Worm (Caenorhabditis elegans) whole organism, young adult: Measurements from ENCODE around the gene math-33.
A peak's percentile ranks its signal among the peaks of the same experiment; 100 is the strongest.

Experiments
- C06A6.2 ChIP-seq: fragments of 200-800 bp; sonication (Bioruptor generic); conservative IDR thresholded peaks from 2 replicates; pipeline ENCODE4 v1.3.6; 2022; ENCODE audit warnings: missing genetic modification characterization, missing compliant biosample characterization
- D2030.7 ChIP-seq: fragments of 200-800 bp; sonication (Bioruptor generic); IDR thresholded peaks from 2 replicates; pipeline ENCODE4 v1.3.6; 2022; ENCODE audit warnings: missing genetic modification reagents, missing genetic modification characterization, missing compliant biosample characterization
- F37B4.10 ChIP-seq: fragments of 200-800 bp; sonication (Bioruptor generic); IDR thresholded peaks from 2 replicates; pipeline ENCODE4 v1.3.6; 2022; ENCODE audit warnings: missing genetic modification characterization, missing compliant biosample characterization
- F57A8.1 ChIP-seq: fragments of 200-800 bp; sonication (Bioruptor generic); optimal IDR thresholded peaks from 2 replicates; lab custom pipeline; 2018; ENCODE audit warnings: mild to moderate bottlenecking, missing genetic modification characterization, moderate library complexity, missing compliant biosample characterization
- T07F8.4 ChIP-seq: sonication (generic microtip); optimal IDR thresholded peaks from 2 replicates; lab custom pipeline; 2016; ENCODE audit warnings: mild to moderate bottlenecking, missing genetic modification characterization, moderate library complexity, missing compliant biosample characterization
- T26A5.8 ChIP-seq: sonication (generic microtip); optimal IDR thresholded peaks from 2 replicates; lab custom pipeline; 2016; ENCODE audit warnings: missing genetic modification characterization, missing compliant biosample characterization
- Y56A3A.18 ChIP-seq: fragments of 200-800 bp; sonication (Bioruptor generic); IDR thresholded peaks from 2 replicates; pipeline ENCODE4 v1.3.6; 2022; ENCODE audit warnings: missing genetic modification reagents, missing genetic modification characterization, missing compliant biosample characterization
- ama-1 ChIP-seq, 3 experiments: fragments of 150-350 bp in 1 of 3; sonication (generic microtip) in 2 of 3; optimal IDR thresholded peaks; 2 replicates each; lab custom pipeline; 2014 to 2018; ENCODE audit warnings: missing biosample characterization in 2 of 3, missing genetic modification characterization in 2 of 3, missing genetic modification reagents in 2 of 3
- aptf-3 ChIP-seq: fragments of 200-800 bp; sonication (Bioruptor generic); IDR thresholded peaks from 2 replicates; pipeline ENCODE4 v1.3.6; 2022; ENCODE audit warnings: missing genetic modification characterization, missing compliant biosample characterization
- atf-7 ChIP-seq: sonication (generic microtip); optimal IDR thresholded peaks from 2 replicates; lab custom pipeline; 2017; ENCODE audit warnings: mild to moderate bottlenecking, missing genetic modification characterization, missing compliant biosample characterization
- athp-1 ChIP-seq: sonication (generic microtip); optimal IDR thresholded peaks from 2 replicates; lab custom pipeline; 2017; ENCODE audit warnings: mild to moderate bottlenecking, missing genetic modification characterization, missing compliant biosample characterization
- attf-6 ChIP-seq: fragments of 200-800 bp; sonication (Bioruptor generic); IDR thresholded peaks from 2 replicates; pipeline ENCODE4 v1.3.6; 2022; ENCODE audit warnings: missing genetic modification reagents, missing genetic modification characterization, missing compliant biosample characterization
- ccch-3 ChIP-seq: fragments of 200-800 bp; sonication (Bioruptor generic); optimal IDR thresholded peaks from 2 replicates; lab custom pipeline; 2018; ENCODE audit warnings: mild to moderate bottlenecking, missing genetic modification characterization, missing compliant biosample characterization
- cebp-1 ChIP-seq, 2 experiments: fragments of 200-800 bp in 1 of 2; sonication (Bioruptor generic) in 1 of 2; sonication (generic microtip) in 1 of 2; IDR thresholded peaks in 1 of 2; optimal IDR thresholded peaks in 1 of 2; 2 replicates each; pipeline versions ENCODE4 v1.3.6 to Lab custom; 2017 to 2022; ENCODE audit warnings: missing compliant biosample characterization in 2 of 2, missing genetic modification characterization in 2 of 2, mild to moderate bottlenecking in 1 of 2, missing genetic modification reagents in 1 of 2, moderate library complexity in 1 of 2
- ceh-58 ChIP-seq: fragments of 200-800 bp; sonication (Bioruptor generic); IDR thresholded peaks from 2 replicates; pipeline ENCODE4 v1.3.6; 2022; ENCODE audit warnings: missing genetic modification characterization, missing compliant biosample characterization
- ceh-91 ChIP-seq: fragments of 200-800 bp; sonication (Bioruptor generic); IDR thresholded peaks from 2 replicates; pipeline ENCODE4 v1.3.6; 2022; ENCODE audit warnings: missing genetic modification reagents, missing genetic modification characterization, missing compliant biosample characterization
- chd-7 ChIP-seq: sonication (generic microtip); optimal IDR thresholded peaks from 2 replicates; lab custom pipeline; 2016; ENCODE audit warnings: mild to moderate bottlenecking, missing genetic modification characterization, moderate library complexity, missing compliant biosample characterization
- die-1 ChIP-seq: sonication (generic microtip); optimal IDR thresholded peaks from 2 replicates; lab custom pipeline; 2016; ENCODE audit warnings: missing genotype, mild to moderate bottlenecking, missing genetic modification characterization, missing compliant biosample characterization
- dpff-1 ChIP-seq: sonication (generic microtip); optimal IDR thresholded peaks from 2 replicates; lab custom pipeline; 2017; ENCODE audit warnings: mild to moderate bottlenecking, missing genetic modification characterization, missing compliant biosample characterization
- dpl-1 ChIP-seq: fragments of 150-350 bp; optimal IDR thresholded peaks from 2 replicates; lab custom pipeline; 2014; ENCODE audit warnings: missing biosample characterization, missing genetic modification reagents, missing genetic modification characterization
- egl-18 ChIP-seq: fragments of 200-800 bp; sonication (Bioruptor generic); IDR thresholded peaks from 2 replicates; pipeline ENCODE4 v1.3.6; 2022; ENCODE audit warnings: missing genetic modification reagents, missing genetic modification characterization, missing compliant biosample characterization
- ekl-4 ChIP-seq: fragments of 200-800 bp; sonication (Bioruptor generic); IDR thresholded peaks from 2 replicates; pipeline ENCODE4 v1.3.6; 2022; ENCODE audit warnings: missing genetic modification reagents, missing genetic modification characterization, missing compliant biosample characterization
- ets-4 ChIP-seq: fragments of 200-800 bp; sonication (Bioruptor generic); optimal IDR thresholded peaks from 2 replicates; lab custom pipeline; 2018; ENCODE audit warnings: mild to moderate bottlenecking, missing genetic modification characterization, missing compliant biosample characterization
- him-1 ChIP-seq: sonication (generic microtip); optimal IDR thresholded peaks from 2 replicates; lab custom pipeline; 2016; ENCODE audit warnings: missing genotype, missing genetic modification reagents, missing genetic modification characterization, missing compliant biosample characterization
- hmg-20 ChIP-seq: fragments of 200-800 bp; sonication (Bioruptor generic); IDR thresholded peaks from 2 replicates; pipeline ENCODE4 v1.3.6; 2022; ENCODE audit warnings: missing genetic modification reagents, missing genetic modification characterization, missing compliant biosample characterization
- lag-1 ChIP-seq: fragments of 200-800 bp; sonication (Bioruptor generic); IDR thresholded peaks from 2 replicates; pipeline ENCODE4 v1.3.6; 2022; ENCODE audit warnings: missing genetic modification reagents, missing genetic modification characterization, missing compliant biosample characterization
- let-526 ChIP-seq: fragments of 200-800 bp; sonication (Bioruptor generic); IDR thresholded peaks from 2 replicates; pipeline ENCODE4 v1.3.6; 2022; ENCODE audit warnings: missing genetic modification reagents, missing genetic modification characterization, missing compliant biosample characterization
- lin-26 ChIP-seq: fragments of 200-800 bp; sonication (Bioruptor generic); IDR thresholded peaks from 2 replicates; pipeline ENCODE4 v1.3.6; 2022; ENCODE audit warnings: missing genetic modification reagents, missing genetic modification characterization, missing compliant biosample characterization
- lir-1 ChIP-seq: fragments of 200-800 bp; sonication (Bioruptor generic); conservative IDR thresholded peaks from 2 replicates; pipeline ENCODE4 v1.3.6; 2022; ENCODE audit warnings: missing genetic modification reagents, missing genetic modification characterization, missing compliant biosample characterization
- lsl-1 ChIP-seq: fragments of 200-800 bp; sonication (Bioruptor generic); optimal IDR thresholded peaks from 2 replicates; lab custom pipeline; 2018; ENCODE audit warnings: mild to moderate bottlenecking, missing genetic modification characterization, moderate library complexity, missing compliant biosample characterization
- pha-4 ChIP-seq: fragments of 150-350 bp; sonication (generic microtip); optimal IDR thresholded peaks from 2 replicates; lab custom pipeline; 2014; ENCODE audit warnings: missing biosample characterization, missing genetic modification reagents, missing genetic modification characterization
- rec-8 ChIP-seq, 2 experiments: sonication (generic microtip); optimal IDR thresholded peaks; 2 replicates each; lab custom pipeline; 2016; ENCODE audit warnings: mild to moderate bottlenecking in 2 of 2, missing genetic modification characterization in 2 of 2, missing genetic modification reagents in 2 of 2, missing genotype in 2 of 2, missing biosample characterization in 1 of 2, missing compliant biosample characterization in 1 of 2, moderate library complexity in 1 of 2
- rpc-1 ChIP-seq, 2 experiments: fragments of 150-350 bp in 1 of 2; sonication (generic microtip) in 1 of 2; optimal IDR thresholded peaks; 2 replicates each; lab custom pipeline; 2014 to 2018; ENCODE audit warnings: missing biosample characterization in 1 of 2, missing genetic modification characterization in 1 of 2, missing genetic modification reagents in 1 of 2, missing genotype in 1 of 2
- sdz-38 ChIP-seq: sonication (generic microtip); optimal IDR thresholded peaks from 2 replicates; lab custom pipeline; 2016; ENCODE audit warnings: missing genotype, missing genetic modification characterization, missing compliant biosample characterization
- sea-2 ChIP-seq: fragments of 200-800 bp; sonication (Bioruptor generic); IDR thresholded peaks from 2 replicates; pipeline ENCODE4 v1.3.6; 2022; ENCODE audit warnings: missing genetic modification characterization, missing compliant biosample characterization
- snpc-1.1 ChIP-seq: sonication (generic microtip); optimal IDR thresholded peaks from 2 replicates; lab custom pipeline; 2017; ENCODE audit warnings: missing genetic modification characterization, mild to moderate bottlenecking, missing compliant biosample characterization, antibody characterized with exemption, moderate library complexity, missing genotype, missing genetic modification reagents; ENCODE audit not compliant: insufficient read depth
- snpc-4 ChIP-seq, 5 experiments: fragments of 150-350 bp in 1 of 5; sonication (generic microtip) in 4 of 5; optimal IDR thresholded peaks; 2 replicates each; lab custom pipeline; 2014 to 2018; ENCODE audit warnings: missing genetic modification characterization in 5 of 5, missing biosample characterization in 3 of 5, antibody characterized with exemption in 2 of 5, mild to moderate bottlenecking in 2 of 5, missing compliant biosample characterization in 2 of 5, missing genotype in 2 of 5, moderate library complexity in 2 of 5, missing genetic modification reagents in 1 of 5
- somi-1 ChIP-seq: fragments of 200-800 bp; sonication (Bioruptor generic); optimal IDR thresholded peaks from 2 replicates; lab custom pipeline; 2018; ENCODE audit warnings: mild to moderate bottlenecking, missing genetic modification characterization, missing compliant biosample characterization
- sptf-2 ChIP-seq: fragments of 200-800 bp; sonication (Bioruptor generic); optimal IDR thresholded peaks from 2 replicates; lab custom pipeline; 2018; ENCODE audit warnings: mild to moderate bottlenecking, missing genetic modification characterization, missing compliant biosample characterization
- tbp1 ChIP-seq: fragments of 200-800 bp; sonication (Bioruptor generic); optimal IDR thresholded peaks from 2 replicates; lab custom pipeline; 2018; ENCODE audit warnings: mild to moderate bottlenecking, missing genetic modification characterization, missing compliant biosample characterization
- unc-130 ChIP-seq: sonication (generic microtip); optimal IDR thresholded peaks from 2 replicates; lab custom pipeline; 2016; ENCODE audit warnings: missing genetic modification reagents, missing genetic modification characterization, missing compliant biosample characterization
- xnd-1 ChIP-seq: sonication (generic microtip); optimal IDR thresholded peaks from 2 replicates; lab custom pipeline; 2016; ENCODE audit warnings: missing genotype, missing genetic modification reagents, missing genetic modification characterization, missing compliant biosample characterization
- zim-3 ChIP-seq: sonication (generic microtip); optimal IDR thresholded peaks from 2 replicates; lab custom pipeline; 2017; ENCODE audit warnings: mild to moderate bottlenecking, missing genetic modification characterization, moderate library complexity, missing compliant biosample characterization
- ztf-18 ChIP-seq: sonication (generic microtip); optimal IDR thresholded peaks from 2 replicates; lab custom pipeline; 2016; ENCODE audit warnings: missing genotype, mild to moderate bottlenecking, missing genetic modification characterization, missing compliant biosample characterization
- ztf-25 ChIP-seq: fragments of 200-800 bp; sonication (Bioruptor generic); IDR thresholded peaks from 2 replicates; pipeline ENCODE4 v1.3.6; 2022; ENCODE audit warnings: missing genetic modification reagents, missing genetic modification characterization, missing compliant biosample characterization
- ztf-3 ChIP-seq: fragments of 200-800 bp; sonication (Bioruptor generic); optimal IDR thresholded peaks from 2 replicates; lab custom pipeline; 2018; ENCODE audit warnings: mild to moderate bottlenecking, missing genetic modification characterization, missing compliant biosample characterization

Gene math-33

ce11 chrV:11113041-11113574 is 599 bp upstream of the math-33 start, which contains the start of gene erfa-3 (continued):
- TF ChIP-seq atf-7 (tag; lab: Kevin White, UChicago) (no peak), egl-18 (GFP tag; lab: Robert Waterston, UW) (0 out of 2 replicates have a peak, but pooled peaks have one; percentile 63), lsl-1 (GFP tag; lab: Kevin White, UChicago) (peak; percentile 28), zim-3 (tag; lab: Kevin White, UChicago) (no peak), C06A6.2 (GFP tag; lab: Robert Waterston, UW) (no peak), die-1 (peak; percentile 53), rpc-1 (optimal IDR thresholded peaks at IDR 0.05; lab: Kevin White, UChicago) (peak; percentile 44), rpc-1 (tag; optimal IDR thresholded peaks at IDR 0.05; lab: Kevin White, UChicago) (no peak), cebp-1 (GFP tag; IDR thresholded peaks at IDR 0.05; lab: Robert Waterston, UW) (peak; percentile 93), cebp-1 (tag; optimal IDR thresholded peaks at IDR 0.05; lab: Kevin White, UChicago) (peak; percentile 97), lin-26 (GFP tag; lab: Robert Waterston, UW) (peak; percentile 36; the same call in 1 of the 2 replicates), ama-1 (optimal IDR thresholded peaks at IDR 0.05; lab: Kevin White, UChicago) (no peak), ama-1 (GFP tag; optimal IDR thresholded peaks at IDR 0.05; lab: Kevin White, UChicago) (peak in 1 of 2 experiments; percentile 30), pha-4 (no peak), hmg-20 (peak; percentile 61; the same call in 1 of the 2 replicates), F57A8.1 (no peak), ztf-25 (GFP tag; lab: Robert Waterston, UW) (no peak), xnd-1 (tag; lab: Kevin White, UChicago) (no peak), lir-1 (0 out of 2 replicates have a peak, but pooled peaks have one; percentile 23), ccch-3 (no peak), sea-2 (no peak), T07F8.4 (tag; lab: Kevin White, UChicago) (no peak), tbp1 (GFP tag; lab: Kevin White, UChicago) (peak; percentile 33), dpff-1 (tag; lab: Kevin White, UChicago) (no peak), rec-8 (tag; optimal IDR thresholded peaks at IDR 0.05; lab: Kevin White, UChicago) (no peak), somi-1 (GFP tag; lab: Kevin White, UChicago) (no peak), T26A5.8 (tag; lab: Kevin White, UChicago) (no peak), attf-6 (GFP tag; lab: Robert Waterston, UW) (no peak), ceh-91 (GFP tag; lab: Robert Waterston, UW) (no peak; the same call in 1 of the 2 replicates), ztf-18 (tag; lab: Kevin White, UChicago) (peak; percentile 43), unc-130 (no peak), athp-1 (peak; percentile 2), ets-4 (GFP tag; lab: Kevin White, UChicago) (no peak), Y56A3A.18 (GFP tag; lab: Robert Waterston, UW) (no peak), F37B4.10 (no peak), snpc-4 (GFP tag; optimal IDR thresholded peaks at IDR 0.05; lab: Kevin White, UChicago) (peak; percentile 52), snpc-4 (tag; optimal IDR thresholded peaks at IDR 0.05; lab: Kevin White, UChicago) (peak; percentile 0 to 50 (median 34)), sptf-2 (peak; percentile 70), him-1 (tag; lab: Kevin White, UChicago) (peak; percentile 17), ceh-58 (no peak), sdz-38 (tag; lab: Kevin White, UChicago) (no peak), ekl-4 (GFP tag; lab: Robert Waterston, UW) (peak; percentile 62; the same call in 1 of the 2 replicates), dpl-1 (peak; percentile 27), ztf-3 (GFP tag; lab: Kevin White, UChicago) (no peak), lag-1 (GFP tag; lab: Robert Waterston, UW) (no peak), D2030.7 (GFP tag; lab: Robert Waterston, UW) (peak; percentile 38; the same call in 1 of the 2 replicates), snpc-1.1 (no peak), aptf-3 (no peak), chd-7 (tag; lab: Kevin White, UChicago) (no peak), let-526 (0 out of 2 replicates have a peak, but pooled peaks have one; percentile 52)
